Fruit fly (Drosophila melanogaster): Measurements from ENCODE around the gene ChAT.

The ChAT gene

dm6 chr3R:18658945-18659642 is 46.2 kb upstream of the ChAT start, which contains the start of the genes CG31224 and CstF64 (continued):
- TF ChIP-seq CG10147 (GFP tag; optimal IDR thresholded peaks at IDR 0.05) (peak; percentile 60), CG12071 (GFP tag; optimal IDR thresholded peaks at IDR 0.05) (no peak), BEAF-32 (GFP tag; optimal IDR thresholded peaks at IDR 0.05) (peak; percentile 54), Fer3 (tag; optimal IDR thresholded peaks at IDR 0.05) (peak; percentile 75), CG18476 (GFP tag; optimal IDR thresholded peaks at IDR 0.05) (peak; percentile 83), CG30431 (GFP tag; optimal IDR thresholded peaks at IDR 0.05) (peak; percentile 56), HmgZ (tag; optimal IDR thresholded peaks at IDR 0.05) (peak; percentile 79), her (GFP tag; optimal IDR thresholded peaks at IDR 0.05) (peak; percentile 71), CG32767 (GFP tag; IDR thresholded peaks at IDR 0.05) (peak; percentile 66; the same call in 1 of the 2 replicates), Meics (GFP tag; optimal IDR thresholded peaks at IDR 0.05) (peak; percentile 78), hbn (GFP tag; IDR thresholded peaks at IDR 0.05; ENCODE audit: partially characterized antibody) (no peak), CG12299 (tag; optimal IDR thresholded peaks at IDR 0.05) (peak; percentile 54), ac (GFP tag; optimal IDR thresholded peaks at IDR 0.05) (no peak), en (GFP tag; optimal IDR thresholded peaks at IDR 0.05) (peak; percentile 47), ttk (GFP tag; IDR thresholded peaks at IDR 0.05) (peak; percentile 82), inv (GFP tag; IDR thresholded peaks at IDR 0.05; ENCODE audit: partially characterized antibody) (no peak), CG8290 (GFP tag; optimal IDR thresholded peaks at IDR 0.05) (peak; percentile 83), CG8290 (tag; optimal IDR thresholded peaks at IDR 0.05) (no peak), D19B (GFP tag; optimal IDR thresholded peaks at IDR 0.05) (no peak), CG8281 (tag; optimal IDR thresholded peaks at IDR 0.05) (no peak), Kr (GFP tag; optimal IDR thresholded peaks at IDR 0.05) (no peak), Bgb (GFP tag; IDR thresholded peaks at IDR 0.05; ENCODE audit: partially characterized antibody) (no peak), Ssrp (tag; optimal IDR thresholded peaks at IDR 0.05) (peak; percentile 80), stc (GFP tag; IDR thresholded peaks at IDR 0.05) (peak; percentile 80), ind (GFP tag; optimal IDR thresholded peaks at IDR 0.05) (peak; percentile 88), tgo (GFP tag; IDR thresholded peaks at IDR 0.05) (peak; percentile 84), chn (GFP tag; optimal IDR thresholded peaks at IDR 0.05) (peak; percentile 91), ranshi (GFP tag; IDR thresholded peaks at IDR 0.05) (peak; percentile 84), CG12659 (GFP tag; optimal IDR thresholded peaks at IDR 0.05) (peak; percentile 90), jigr1 (GFP tag; IDR thresholded peaks at IDR 0.05) (0 out of 3 replicates have a peak, but pooled peaks have one; percentile 8), CG4424 (GFP tag; optimal IDR thresholded peaks at IDR 0.05) (peak; percentile 83), Lpt (GFP tag; optimal IDR thresholded peaks at IDR 0.05) (no peak), CG6272 (GFP tag; IDR thresholded peaks at IDR 0.05) (peak; percentile 81), Myb (GFP tag; optimal IDR thresholded peaks at IDR 0.05) (peak; percentile 73), CG2678 (tag; optimal IDR thresholded peaks at IDR 0.05) (no peak), fd96Cb (tag; optimal IDR thresholded peaks at IDR 0.05) (peak; percentile 79), Lhr (GFP tag; optimal IDR thresholded peaks at IDR 0.05) (no peak), Mes4 (GFP tag; optimal IDR thresholded peaks at IDR 0.05) (peak; percentile 79), GATAe (GFP tag; conservative IDR thresholded peaks at IDR 0.05) (0 out of 2 replicates have a peak, but pooled peaks have one; percentile 51), CG2129 (GFP tag; IDR thresholded peaks at IDR 0.05; ENCODE audit: partially characterized antibody) (no peak), HLHmδ (GFP tag; optimal IDR thresholded peaks at IDR 0.05) (no peak), odd (GFP tag; optimal IDR thresholded peaks at IDR 0.05) (no peak), fd102C (GFP tag; optimal IDR thresholded peaks at IDR 0.05) (peak; percentile 15), CG31224 (GFP tag; IDR thresholded peaks at IDR 0.05) (peak; percentile 91), esg (GFP tag; conservative IDR thresholded peaks at IDR 0.05) (peak; percentile 68), Tbp (GFP tag; optimal IDR thresholded peaks at IDR 0.05) (no peak), Jarid2 (GFP tag; optimal IDR thresholded peaks at IDR 0.05) (no peak), run (tag; optimal IDR thresholded peaks at IDR 0.05) (peak; percentile 53), CG1647 (GFP tag; optimal IDR thresholded peaks at IDR 0.05) (peak; percentile 86), Ada2b (GFP tag; IDR thresholded peaks at IDR 0.05) (peak; percentile 76)

Data from whole organism, embryonic.